Worm (Caenorhabditis elegans): ENCODE measurements around the gene C35A5.5.

DNA sequence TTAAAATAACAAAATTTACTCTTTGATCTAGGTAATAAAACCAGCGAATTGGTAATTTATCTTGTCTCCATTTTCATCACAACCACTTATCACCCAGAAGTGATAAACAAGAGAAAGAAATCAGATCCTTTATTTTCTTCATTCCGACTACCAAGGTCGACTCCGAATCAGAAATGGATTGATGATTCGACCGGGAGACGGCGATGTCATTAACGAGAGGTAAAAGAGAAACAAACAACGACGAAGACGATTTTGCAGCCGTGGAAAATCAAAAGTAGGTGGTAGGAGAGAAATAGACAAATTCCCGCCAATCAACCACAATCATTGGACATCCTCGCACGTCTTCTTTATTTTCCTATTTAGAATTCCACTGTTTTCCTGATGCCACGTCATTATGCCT is 51.4 kb downstream of the C35A5.5 start:
- TF ChIP-seq ceh-63 (GFP tag; optimal IDR thresholded peaks at IDR 0.05) (no peak), skn-1 (tag; optimal IDR thresholded peaks at IDR 0.05) (no peak), ama-1 (optimal IDR thresholded peaks at IDR 0.05) (no peak), pqm-1 (tag; optimal IDR thresholded peaks at IDR 0.05) (no peak), dpl-1 (GFP tag; optimal IDR thresholded peaks at IDR 0.05) (peak in 1 of 3 experiments; percentile 14), pax-3 (tag; optimal IDR thresholded peaks at IDR 0.05) (no peak), sox-4 (tag; optimal IDR thresholded peaks at IDR 0.05) (no peak), hpl-2 (GFP tag; optimal IDR thresholded peaks at IDR 0.05) (no peak), mep-1 (tag; optimal IDR thresholded peaks at IDR 0.05) (no peak), lin-14 (GFP tag; optimal IDR thresholded peaks at IDR 0.05) (no peak), elt-3 (tag; optimal IDR thresholded peaks at IDR 0.05) (peak in 5 of 6 experiments; percentile 45 to 80 (median 69)), mdl-1 (tag; optimal IDR thresholded peaks at IDR 0.05) (no peak)

All from whole organism, L1 larva.